Worm (Caenorhabditis elegans) whole organism, L4 larva: ENCODE measurements around the gene far-7.

ENCODE experiments used
- D1046.2 ChIP-seq: fragments of 200-800 bp; sonication (Bioruptor generic); IDR thresholded peaks from 2 replicates; pipeline ENCODE4 v1.3.6; 2022; ENCODE audit warnings: missing genetic modification characterization, missing compliant biosample characterization
- F26F4.8 ChIP-seq: fragments of 200-800 bp; sonication (Bioruptor generic); conservative IDR thresholded peaks from 2 replicates; pipeline ENCODE4 v1.3.6; 2022; ENCODE audit warnings: missing genetic modification characterization, missing compliant biosample characterization
- F49E8.2 ChIP-seq: sonication (generic microtip); optimal IDR thresholded peaks from 2 replicates; lab custom pipeline; 2016; ENCODE audit warnings: missing compliant biosample characterization, mild to moderate bottlenecking, missing genetic modification characterization, borderline replicate concordance
- R02D3.7 ChIP-seq: fragments of 150-350 bp; sonication (generic microtip); optimal IDR thresholded peaks from 3 replicates; lab custom pipeline; 2014; ENCODE audit warnings: missing biosample characterization, missing genetic modification characterization
- T26A8.4 ChIP-seq: fragments of 200-800 bp; sonication (Bioruptor generic); IDR thresholded peaks from 2 replicates; pipeline ENCODE4 v1.3.6; 2022; ENCODE audit warnings: missing genetic modification characterization, missing compliant biosample characterization
- Y75B8A.6 ChIP-seq: fragments of 200-800 bp; sonication (Bioruptor generic); IDR thresholded peaks from 2 replicates; pipeline ENCODE4 v1.3.6; 2022; ENCODE audit warnings: missing genetic modification reagents, missing genetic modification characterization, missing compliant biosample characterization
- ama-1 ChIP-seq: fragments of 150-350 bp; optimal IDR thresholded peaks from 2 replicates; lab custom pipeline; 2014; ENCODE audit warnings: inconsistent platforms, mixed read lengths
- ceh-82 ChIP-seq: sonication (generic microtip); optimal IDR thresholded peaks from 2 replicates; lab custom pipeline; 2017; ENCODE audit warnings: missing biosample characterization, missing genetic modification characterization
- daf-16 ChIP-seq, 3 experiments: sonication (generic microtip); optimal IDR thresholded peaks; 2 replicates each; lab custom pipeline; 2016 to 2017; ENCODE audit warnings: missing genetic modification characterization in 3 of 3, missing genetic modification reagents in 3 of 3, mild to moderate bottlenecking in 2 of 3, missing compliant biosample characterization in 2 of 3, missing biosample characterization in 1 of 3, moderate library complexity in 1 of 3
- dpl-1 ChIP-seq: fragments of 150-350 bp; optimal IDR thresholded peaks from 2 replicates; lab custom pipeline; 2014; ENCODE audit warnings: missing biosample characterization, missing genetic modification reagents, missing genetic modification characterization
- fkh-10 ChIP-seq: fragments of 150-350 bp; optimal IDR thresholded peaks from 2 replicates; lab custom pipeline; 2014; ENCODE audit warnings: missing biosample characterization, missing genetic modification reagents, missing genetic modification characterization
- hif-1 ChIP-seq, 2 experiments: sonication (generic microtip); optimal IDR thresholded peaks; 2 replicates each; lab custom pipeline; 2016 to 2017; ENCODE audit warnings: missing compliant biosample characterization in 2 of 2, missing genetic modification characterization in 2 of 2, missing genetic modification reagents in 2 of 2, missing genotype in 2 of 2, mild to moderate bottlenecking in 1 of 2
- jun-1 ChIP-seq: fragments of 150-350 bp; optimal IDR thresholded peaks from 2 replicates; lab custom pipeline; 2014; ENCODE audit warnings: missing biosample characterization, missing genetic modification reagents, missing genetic modification characterization
- lin-13 ChIP-seq: fragments of 150-350 bp; optimal IDR thresholded peaks from 2 replicates; lab custom pipeline; 2014; ENCODE audit warnings: missing biosample characterization, missing genetic modification reagents, missing genetic modification characterization
- lin-38 ChIP-seq: fragments of 200-800 bp; sonication (Bioruptor generic); IDR thresholded peaks from 2 replicates; pipeline ENCODE4 v1.3.6; 2022; ENCODE audit warnings: missing genetic modification reagents, missing genetic modification characterization, missing compliant biosample characterization
- lsy-2 ChIP-seq, 2 experiments: fragments of 150-350 bp in 1 of 2; sonication (generic microtip) in 1 of 2; optimal IDR thresholded peaks; 2 replicates each; lab custom pipeline; 2014 to 2017; ENCODE audit warnings: missing biosample characterization in 2 of 2, missing genetic modification characterization in 2 of 2
- madf-5 ChIP-seq, 2 experiments: fragments of 200-800 bp; sonication (Bioruptor generic); IDR thresholded peaks; 2 replicates each; pipeline ENCODE4 v1.3.6; 2022; ENCODE audit warnings: missing compliant biosample characterization in 2 of 2, missing genetic modification characterization in 2 of 2
- mdl-1 ChIP-seq, 2 experiments: fragments of 150-350 bp in 1 of 2; sonication (generic microtip) in 1 of 2; optimal IDR thresholded peaks; 2 replicates each; lab custom pipeline; 2014 to 2017; ENCODE audit warnings: missing biosample characterization in 2 of 2, missing genetic modification characterization in 2 of 2
- mdt-29 ChIP-seq: fragments of 200-800 bp; sonication (Bioruptor generic); IDR thresholded peaks from 2 replicates; pipeline ENCODE4 v1.3.6; 2022; ENCODE audit warnings: missing genetic modification reagents, missing genetic modification characterization, missing compliant biosample characterization
- mes-2 ChIP-seq: sonication (generic microtip); optimal IDR thresholded peaks from 2 replicates; lab custom pipeline; 2016; ENCODE audit warnings: missing genotype, mild to moderate bottlenecking, missing genetic modification characterization, missing compliant biosample characterization; ENCODE audit not compliant: poor library complexity, severe bottlenecking
- mxl-2 ChIP-seq: fragments of 200-800 bp; sonication (Bioruptor generic); conservative IDR thresholded peaks from 2 replicates; pipeline ENCODE4 v1.3.6; 2022; ENCODE audit warnings: missing genetic modification reagents, missing genetic modification characterization, missing compliant biosample characterization
- mxl-3 ChIP-seq: fragments of 200-800 bp; sonication (Bioruptor generic); optimal IDR thresholded peaks from 2 replicates; lab custom pipeline; 2018; ENCODE audit warnings: mild to moderate bottlenecking, missing genetic modification characterization, missing compliant biosample characterization
- nhr-10 ChIP-seq: fragments of 150-350 bp; optimal IDR thresholded peaks from 2 replicates; lab custom pipeline; 2014; ENCODE audit warnings: missing biosample characterization, missing genetic modification characterization
- nhr-102 ChIP-seq: sonication (generic microtip); optimal IDR thresholded peaks from 2 replicates; lab custom pipeline; 2016; ENCODE audit warnings: mild to moderate bottlenecking, missing genetic modification characterization, moderate library complexity, missing compliant biosample characterization
- nhr-11 ChIP-seq: fragments of 150-350 bp; optimal IDR thresholded peaks from 2 replicates; lab custom pipeline; 2014; ENCODE audit warnings: missing biosample characterization, missing genetic modification characterization
- nhr-28 ChIP-seq: fragments of 150-350 bp; optimal IDR thresholded peaks from 2 replicates; lab custom pipeline; 2014; ENCODE audit warnings: missing biosample characterization, missing genetic modification characterization
- nhr-42 ChIP-seq: fragments of 200-800 bp; sonication (Bioruptor generic); IDR thresholded peaks from 2 replicates; pipeline ENCODE4 v1.3.6; 2022; ENCODE audit warnings: missing genetic modification characterization, missing compliant biosample characterization
- nhr-48 ChIP-seq: sonication (generic microtip); optimal IDR thresholded peaks from 2 replicates; lab custom pipeline; 2016; ENCODE audit warnings: mild to moderate bottlenecking, missing genetic modification characterization, missing compliant biosample characterization
- nhr-6 ChIP-seq: fragments of 150-350 bp; optimal IDR thresholded peaks from 2 replicates; lab custom pipeline; 2014; ENCODE audit warnings: missing biosample characterization, missing genetic modification characterization
- php-3 ChIP-seq: fragments of 200-800 bp; sonication (Bioruptor generic); IDR thresholded peaks from 2 replicates; pipeline ENCODE4 v1.3.6; 2022; ENCODE audit warnings: missing genetic modification reagents, missing genetic modification characterization, missing compliant biosample characterization
- sdz-12 ChIP-seq: fragments of 200-800 bp; sonication (Bioruptor generic); optimal IDR thresholded peaks from 2 replicates; lab custom pipeline; 2018; ENCODE audit warnings: mild to moderate bottlenecking, missing genetic modification characterization, missing compliant biosample characterization
- snpc-1.2 ChIP-seq: fragments of 200-800 bp; sonication (Bioruptor generic); IDR thresholded peaks from 2 replicates; pipeline ENCODE4 v1.3.6; 2022; ENCODE audit warnings: missing genetic modification reagents, missing genetic modification characterization, missing compliant biosample characterization
- snpc-4 ChIP-seq: fragments of 150-350 bp; optimal IDR thresholded peaks from 2 replicates; lab custom pipeline; 2014; ENCODE audit warnings: missing biosample characterization, missing genetic modification characterization
- spr-1 ChIP-seq: sonication (generic microtip); optimal IDR thresholded peaks from 2 replicates; lab custom pipeline; 2016; ENCODE audit warnings: mild to moderate bottlenecking, missing genetic modification characterization, missing compliant biosample characterization
- tra-1 ChIP-seq: fragments of 200-800 bp; sonication (Bioruptor generic); IDR thresholded peaks from 2 replicates; pipeline ENCODE4 v1.3.6; 2022; ENCODE audit warnings: missing genetic modification reagents, missing genetic modification characterization, missing compliant biosample characterization

far-7 gene

DNA sequence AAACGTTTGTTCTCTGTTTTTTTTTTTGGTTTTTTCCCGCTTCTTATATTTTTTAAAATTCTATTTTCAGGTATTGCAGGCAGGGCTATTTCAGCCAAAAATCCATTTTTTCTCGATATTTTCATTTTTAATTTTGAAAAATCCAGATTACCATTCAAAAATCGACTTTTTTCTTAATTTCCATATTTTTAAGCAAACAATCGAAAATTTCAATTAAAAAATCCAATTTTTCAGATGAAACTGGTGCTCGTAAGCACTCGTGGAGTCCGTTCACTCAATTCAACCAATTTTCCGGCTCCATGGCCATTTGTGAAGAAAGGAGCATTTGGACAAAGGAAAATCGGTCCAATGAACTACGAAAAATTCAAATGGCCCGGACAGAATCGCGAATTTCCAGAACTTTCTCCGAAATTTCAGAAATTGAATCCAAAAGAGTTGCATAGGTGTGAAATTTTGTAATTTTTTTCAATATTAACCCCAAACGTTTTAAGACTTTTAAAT lies 30.8 kb upstream of the far-7 start, which contains the start of gene mrpl-41:
TSS of gene mrpl-41 (plus strand) at position 235 of the 501 bp plus-strand sequence.
- TF ChIP-seq snpc-4 (tag; lab: Kevin White, UChicago) (no peak), T26A8.4 (GFP tag; lab: Robert Waterston, UW) (peak; percentile 46; the same call in 1 of the 2 replicates), sdz-12 (GFP tag; lab: Kevin White, UChicago) (peak; percentile 23), snpc-1.2 (0 out of 2 replicates have a peak, but pooled peaks have one; percentile 14), nhr-28 (tag; lab: Kevin White, UChicago) (no peak), lsy-2 (tag; optimal IDR thresholded peaks at IDR 0.05; lab: Kevin White, UChicago) (no peak), nhr-42 (peak; percentile 61; the same call in 1 of the 2 replicates)

DNA sequence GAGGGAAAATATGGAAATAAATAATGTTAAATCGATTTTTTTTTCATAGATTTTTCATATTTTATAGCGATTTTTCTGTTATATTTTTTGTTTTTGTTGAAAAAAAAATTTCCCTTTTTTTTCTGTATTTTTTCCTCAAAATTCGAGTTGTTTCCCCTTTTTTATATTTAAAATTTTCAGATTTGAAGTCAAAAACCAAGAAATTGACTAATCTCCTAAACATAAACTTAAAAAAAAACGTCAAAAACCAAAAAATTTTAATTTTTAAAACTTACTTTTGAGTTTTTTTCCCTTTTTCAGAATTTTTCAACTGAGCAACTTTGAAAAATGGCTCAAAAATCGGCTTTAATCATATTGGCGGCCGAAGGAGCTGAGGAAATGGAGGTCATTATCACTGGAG lies 29.3 kb upstream of the far-7 start, which contains the start of gene djr-1.1:
TSS of gene djr-1.1 (plus strand) at position 301 of the 400 bp plus-strand sequence.
- TF ChIP-seq R02D3.7 (tag; lab: Kevin White, UChicago) (no peak), lin-38 (GFP tag; lab: Robert Waterston, UW) (no peak), nhr-102 (tag; lab: Kevin White, UChicago) (no peak), daf-16 (GFP tag; optimal IDR thresholded peaks at IDR 0.05; lab: Kevin White, UChicago) (no peak), daf-16 (tag; optimal IDR thresholded peaks at IDR 0.05; lab: Kevin White, UChicago) (no peak), mes-2 (no peak), F26F4.8 (GFP tag; lab: Robert Waterston, UW) (no peak), ceh-82 (tag; lab: Kevin White, UChicago) (no peak), mxl-2 (GFP tag; lab: Robert Waterston, UW) (no peak), php-3 (GFP tag; lab: Robert Waterston, UW) (no peak), madf-5 (GFP tag; IDR thresholded peaks at IDR 0.05; lab: Robert Waterston, UW) (no peak), tra-1 (GFP tag; lab: Robert Waterston, UW) (no peak), hif-1 (tag; optimal IDR thresholded peaks at IDR 0.05; lab: Kevin White, UChicago) (no peak), mxl-3 (GFP tag; lab: Kevin White, UChicago) (no peak), dpl-1 (GFP tag; lab: Kevin White, UChicago) (no peak), F49E8.2 (tag; lab: Kevin White, UChicago) (no peak), mdt-29 (no peak)

DNA sequence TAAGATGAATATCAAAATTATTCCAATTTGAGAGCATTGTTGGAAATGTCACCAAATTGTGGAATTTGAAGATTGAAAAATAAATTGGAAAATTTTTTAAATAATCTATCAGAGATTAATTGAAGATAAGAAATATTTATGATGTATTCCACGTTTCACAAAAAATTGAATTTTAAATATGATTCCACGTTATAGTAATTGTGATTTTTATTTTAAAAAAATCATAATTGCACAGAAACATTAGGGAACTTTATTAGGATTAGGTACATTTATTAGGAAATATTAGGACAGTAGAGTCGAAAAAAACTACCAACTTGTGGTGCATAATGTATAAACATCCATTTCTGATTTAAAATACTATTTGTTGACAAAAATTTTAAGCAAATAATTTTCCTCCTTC lies 25.0 kb upstream of the far-7 start, which contains the start of gene B0432.11:
TSS of gene B0432.11 (minus strand) at position 101 of the 400 bp plus-strand sequence.
- TF ChIP-seq nhr-48 (tag; lab: Kevin White, UChicago) (no peak), nhr-10 (tag; lab: Kevin White, UChicago) (no peak), fkh-10 (GFP tag; lab: Kevin White, UChicago) (no peak), lin-13 (GFP tag; lab: Kevin White, UChicago) (no peak), jun-1 (tag; lab: Kevin White, UChicago) (no peak), sdz-12 (GFP tag; lab: Kevin White, UChicago) (no peak), nhr-11 (tag; lab: Kevin White, UChicago) (no peak), php-3 (GFP tag; lab: Robert Waterston, UW) (no peak), mdl-1 (tag; optimal IDR thresholded peaks at IDR 0.05; lab: Kevin White, UChicago) (no peak), Y75B8A.6 (GFP tag; lab: Robert Waterston, UW) (no peak), D1046.2 (GFP tag; lab: Robert Waterston, UW) (no peak), nhr-6 (tag; lab: Kevin White, UChicago) (no peak), spr-1 (tag; lab: Kevin White, UChicago) (no peak), ama-1 (lab: Kevin White, UChicago) (no peak)
